Fruit fly (Drosophila melanogaster): ENCODE data around the gene CG3939.

dm6 chrX:3146995-3147394, 27.8 kb upstream of the CG3939 start:
- no peak for TF ChIP-seq psq (optimal IDR thresholded peaks at IDR 0.05)
- no peak for TF ChIP-seq h (optimal IDR thresholded peaks at IDR 0.05)

Data from Kc167 (cell line).